Worm (Caenorhabditis elegans) whole organism, L3 larva: ENCODE measurements around the gene adm-4.

ENCODE experiments used
- R02D3.7 ChIP-seq: fragments of 150-350 bp; optimal IDR thresholded peaks from 2 replicates; lab custom pipeline; 2014; ENCODE audit warnings: missing biosample characterization, missing genetic modification characterization
- ZK546.5 ChIP-seq: sonication (generic microtip); optimal IDR thresholded peaks from 2 replicates; lab custom pipeline; 2017; ENCODE audit warnings: missing biosample characterization, missing genetic modification characterization
- ceh-28 ChIP-seq: fragments of 150-350 bp; optimal IDR thresholded peaks from 2 replicates; lab custom pipeline; 2014; ENCODE audit warnings: missing biosample characterization, missing genetic modification reagents, missing genetic modification characterization
- ceh-9 ChIP-seq: sonication (generic microtip); optimal IDR thresholded peaks from 2 replicates; lab custom pipeline; 2018; ENCODE audit warnings: missing biosample characterization, missing genetic modification characterization
- egl-27 ChIP-seq: sonication (generic microtip); optimal IDR thresholded peaks from 4 replicates; lab custom pipeline; 2017; ENCODE audit warnings: missing biosample characterization, missing genetic modification reagents, missing genetic modification characterization
- egl-5 ChIP-seq: fragments of 150-350 bp; optimal IDR thresholded peaks from 2 replicates; lab custom pipeline; 2017; ENCODE audit warnings: missing biosample characterization, missing genetic modification reagents, missing genetic modification characterization, inconsistent platforms
- elt-1 ChIP-seq: fragments of 150-350 bp; optimal IDR thresholded peaks from 2 replicates; lab custom pipeline; 2014; ENCODE audit warnings: missing biosample characterization, missing genetic modification characterization
- elt-2 ChIP-seq: sonication (generic microtip); optimal IDR thresholded peaks from 2 replicates; lab custom pipeline; 2016; ENCODE audit warnings: missing genetic modification reagents, mild to moderate bottlenecking, missing genetic modification characterization, missing compliant biosample characterization
- elt-3 ChIP-seq, 3 experiments: fragments of 150-350 bp in 1 of 3; sonication (generic microtip) in 2 of 3; optimal IDR thresholded peaks; 2 replicates in 2 of 3; 4 replicates in 1 of 3; lab custom pipeline; 2014 to 2017; ENCODE audit warnings: missing biosample characterization in 3 of 3, missing genetic modification characterization in 3 of 3
- eor-1 ChIP-seq, 2 experiments: fragments of 150-350 bp; optimal IDR thresholded peaks; 2 replicates each; lab custom pipeline; 2014 to 2018; ENCODE audit warnings: missing biosample characterization in 2 of 2, missing genetic modification characterization in 2 of 2
- fkh-10 ChIP-seq: sonication (generic microtip); optimal IDR thresholded peaks from 2 replicates; lab custom pipeline; 2017; ENCODE audit warnings: missing biosample characterization, missing genetic modification reagents, missing genetic modification characterization
- fkh-2 ChIP-seq: fragments of 150-350 bp; optimal IDR thresholded peaks from 2 replicates; lab custom pipeline; 2014; ENCODE audit warnings: missing biosample characterization, missing genetic modification reagents, missing genetic modification characterization
- fos-1 ChIP-seq: fragments of 150-350 bp; optimal IDR thresholded peaks from 2 replicates; lab custom pipeline; 2014; ENCODE audit warnings: missing biosample characterization, missing genetic modification characterization
- hmg-11 ChIP-seq: sonication (generic microtip); optimal IDR thresholded peaks from 2 replicates; lab custom pipeline; 2016; ENCODE audit warnings: missing genetic modification characterization, missing compliant biosample characterization
- jun-1 ChIP-seq: fragments of 150-350 bp; optimal IDR thresholded peaks from 2 replicates; lab custom pipeline; 2014; ENCODE audit warnings: missing biosample characterization, missing genetic modification reagents, missing genetic modification characterization
- lin-15B ChIP-seq: fragments of 150-350 bp; optimal IDR thresholded peaks from 2 replicates; lab custom pipeline; 2014; ENCODE audit warnings: missing biosample characterization, missing genetic modification characterization
- lin-39 ChIP-seq: fragments of 150-350 bp; optimal IDR thresholded peaks from 2 replicates; lab custom pipeline; 2018; ENCODE audit warnings: missing biosample characterization, missing genetic modification reagents, missing genetic modification characterization
- lsy-12 ChIP-seq: sonication (generic microtip); optimal IDR thresholded peaks from 2 replicates; lab custom pipeline; 2016; ENCODE audit warnings: mild to moderate bottlenecking, missing genetic modification characterization, missing compliant biosample characterization
- mdl-1 ChIP-seq: fragments of 150-350 bp; optimal IDR thresholded peaks from 2 replicates; lab custom pipeline; 2014; ENCODE audit warnings: missing biosample characterization, missing genetic modification characterization
- mml-1 ChIP-seq: fragments of 150-350 bp; sonication (generic microtip); optimal IDR thresholded peaks from 3 replicates; lab custom pipeline; 2014; ENCODE audit warnings: missing biosample characterization, missing genetic modification characterization
- nfya-1 ChIP-seq: sonication (generic microtip); optimal IDR thresholded peaks from 2 replicates; lab custom pipeline; 2017; ENCODE audit warnings: missing genetic modification characterization, mild to moderate bottlenecking, missing compliant biosample characterization, antibody characterized with exemption, moderate library complexity; ENCODE audit not compliant: insufficient read depth
- nhr-11 ChIP-seq: fragments of 150-350 bp; optimal IDR thresholded peaks from 2 replicates; lab custom pipeline; 2014; ENCODE audit warnings: missing biosample characterization, missing genetic modification characterization
- nhr-12 ChIP-seq: fragments of 150-350 bp; optimal IDR thresholded peaks from 2 replicates; lab custom pipeline; 2014; ENCODE audit warnings: missing biosample characterization, missing genetic modification characterization
- nhr-23 ChIP-seq: fragments of 150-350 bp; optimal IDR thresholded peaks from 2 replicates; lab custom pipeline; 2014; ENCODE audit warnings: missing biosample characterization, missing genetic modification reagents, missing genetic modification characterization
- nhr-237 ChIP-seq: fragments of 150-350 bp; optimal IDR thresholded peaks from 2 replicates; lab custom pipeline; 2014; ENCODE audit warnings: missing biosample characterization, missing genetic modification characterization
- nhr-25 ChIP-seq: sonication (generic microtip); optimal IDR thresholded peaks from 2 replicates; lab custom pipeline; 2017; ENCODE audit warnings: missing biosample characterization, missing genetic modification characterization
- nhr-28 ChIP-seq: fragments of 150-350 bp; optimal IDR thresholded peaks from 2 replicates; lab custom pipeline; 2014; ENCODE audit warnings: missing biosample characterization, missing genetic modification characterization
- nhr-43 ChIP-seq: sonication (generic microtip); optimal IDR thresholded peaks from 2 replicates; lab custom pipeline; 2016; ENCODE audit warnings: mild to moderate bottlenecking, missing genetic modification characterization, missing compliant biosample characterization; ENCODE audit not compliant: poor library complexity, severe bottlenecking
- nhr-67 ChIP-seq: fragments of 150-350 bp; optimal IDR thresholded peaks from 2 replicates; lab custom pipeline; 2014; ENCODE audit warnings: missing biosample characterization, missing genetic modification characterization
- nhr-76 ChIP-seq: fragments of 150-350 bp; sonication (generic microtip); optimal IDR thresholded peaks from 5 replicates; lab custom pipeline; 2014; ENCODE audit warnings: missing biosample characterization, missing genetic modification characterization
- pha-4 ChIP-seq: fragments of 150-350 bp; optimal IDR thresholded peaks from 2 replicates; lab custom pipeline; 2014; ENCODE audit warnings: missing biosample characterization, missing genetic modification reagents, missing genetic modification characterization
- pqm-1 ChIP-seq: fragments of 150-350 bp; optimal IDR thresholded peaks from 2 replicates; lab custom pipeline; 2017; ENCODE audit warnings: missing biosample characterization, missing genetic modification characterization, inconsistent platforms
- sea-2 ChIP-seq: fragments of 150-350 bp; sonication (generic microtip); optimal IDR thresholded peaks from 4 replicates; lab custom pipeline; 2014; ENCODE audit warnings: missing biosample characterization, missing genetic modification reagents, missing genetic modification characterization
- snpc-4 ChIP-seq: fragments of 150-350 bp; optimal IDR thresholded peaks from 2 replicates; lab custom pipeline; 2014; ENCODE audit warnings: missing biosample characterization, missing genetic modification characterization
- tbx-2 ChIP-seq: sonication (generic microtip); optimal IDR thresholded peaks from 2 replicates; lab custom pipeline; 2016; ENCODE audit warnings: mild to moderate bottlenecking, missing genetic modification characterization, missing compliant biosample characterization
- unc-39 ChIP-seq: sonication (generic microtip); optimal IDR thresholded peaks from 4 replicates; lab custom pipeline; 2017; ENCODE audit warnings: missing biosample characterization, missing genetic modification characterization
- unc-62 ChIP-seq: fragments of 150-350 bp; sonication (generic microtip); optimal IDR thresholded peaks from 4 replicates; lab custom pipeline; 2014; ENCODE audit warnings: missing biosample characterization, missing genetic modification reagents, missing genetic modification characterization
- zag-1 ChIP-seq: fragments of 150-350 bp; optimal IDR thresholded peaks from 2 replicates; lab custom pipeline; 2014; ENCODE audit warnings: missing biosample characterization, missing genetic modification characterization
- ztf-11 ChIP-seq: fragments of 150-350 bp; optimal IDR thresholded peaks from 2 replicates; lab custom pipeline; 2014; ENCODE audit warnings: missing biosample characterization, missing genetic modification characterization
- ztf-4 ChIP-seq: fragments of 150-350 bp; optimal IDR thresholded peaks from 2 replicates; lab custom pipeline; 2014; ENCODE audit warnings: missing biosample characterization, missing genetic modification characterization

The adm-4 gene

ce11 chrX:7798248-7799020 is at the start of gene adm-4:
adm-4 (minus strand) TSS chrX:7798298.
- TF ChIP-seq pqm-1 (tag; lab: Kevin White, UChicago) (no peak), egl-27 (tag; lab: Kevin White, UChicago) (no peak), nhr-25 (tag; lab: Kevin White, UChicago) (peak; percentile 2), lin-39 (tag; lab: Kevin White, UChicago) (no peak), nhr-76 (tag; lab: Kevin White, UChicago) (no peak), R02D3.7 (tag; lab: Kevin White, UChicago) (no peak), elt-1 (tag; lab: Kevin White, UChicago) (no peak), pha-4 (peak; percentile 53), mml-1 (tag; lab: Kevin White, UChicago) (no peak), elt-2 (tag; lab: Kevin White, UChicago) (peak; percentile 29), nhr-12 (tag; lab: Kevin White, UChicago) (no peak), lin-15B (tag; lab: Kevin White, UChicago) (peak; percentile 18), nhr-23 (tag; lab: Kevin White, UChicago) (peak; percentile 48), jun-1 (tag; lab: Kevin White, UChicago) (no peak), hmg-11 (tag; lab: Kevin White, UChicago) (peak; percentile 28), ztf-4 (no peak), ZK546.5 (no peak), nfya-1 (tag; lab: Kevin White, UChicago) (peak; percentile 48), nhr-43 (tag; lab: Kevin White, UChicago) (peak; percentile 14)

- no peak for TF ChIP-seq lin-15B (tag; lab: Kevin White, UChicago)
- TF ChIP-seq snpc-4 (tag; lab: Kevin White, UChicago): no peak
- TF ChIP-seq ceh-9: no peak
- TF ChIP-seq fkh-2 (tag; lab: Kevin White, UChicago): no peak
- TF ChIP-seq R02D3.7 (tag; lab: Kevin White, UChicago): no peak
- no peak for TF ChIP-seq ztf-11 (tag; lab: Kevin White, UChicago)
- TF ChIP-seq elt-2 (tag; lab: Kevin White, UChicago): no peak
- TF ChIP-seq hmg-11 (tag; lab: Kevin White, UChicago): no peak
- no peak for TF ChIP-seq pha-4
- TF ChIP-seq ztf-4: no peak
- no peak for TF ChIP-seq tbx-2 (tag; lab: Kevin White, UChicago)
- TF ChIP-seq nhr-12 (tag; lab: Kevin White, UChicago): no peak
- TF ChIP-seq nhr-11 (tag; lab: Kevin White, UChicago): no peak
- no peak for TF ChIP-seq elt-3 (tag; optimal IDR thresholded peaks at IDR 0.05; lab: Kevin White, UChicago)
- no peak for TF ChIP-seq eor-1 (tag; optimal IDR thresholded peaks at IDR 0.05; lab: Kevin White, UChicago)
- no peak for TF ChIP-seq lsy-12
- TF ChIP-seq nhr-25 (tag; lab: Kevin White, UChicago): no peak
- TF ChIP-seq mdl-1: no peak
Observed at ce11 chrX:7847413-7847812, 49.3 kb upstream of the adm-4 start, which contains the start of gene C54D2.6. C54D2.6 (minus strand) TSS chrX:7847513.

- no peak for TF ChIP-seq lin-39 (tag; lab: Kevin White, UChicago)
- TF ChIP-seq ZK546.5: no peak
- TF ChIP-seq zag-1 (tag; lab: Kevin White, UChicago): no peak
- no peak for TF ChIP-seq unc-62
- no peak for TF ChIP-seq ceh-28 (tag; lab: Kevin White, UChicago)
- no peak for TF ChIP-seq mdl-1
- TF ChIP-seq hmg-11 (tag; lab: Kevin White, UChicago): no peak
- no peak for TF ChIP-seq R02D3.7 (tag; lab: Kevin White, UChicago)
- no peak for TF ChIP-seq ztf-4
- no peak for TF ChIP-seq sea-2 (GFP tag; lab: Kevin White, UChicago)
- no peak for TF ChIP-seq lsy-12
- no peak for TF ChIP-seq pha-4
- no peak for TF ChIP-seq nhr-23 (tag; lab: Kevin White, UChicago)
- TF ChIP-seq lin-15B (tag; lab: Kevin White, UChicago): no peak
Observed at ce11 chrX:7842241-7842640, 44.1 kb upstream of the adm-4 start, which contains the start of gene idpp-11. idpp-11 (plus strand) TSS chrX:7842541.

ce11 chrX:7839989-7840388 is 41.9 kb upstream of the adm-4 start:
- no peak for TF ChIP-seq zag-1 (tag; lab: Kevin White, UChicago)
- no peak for TF ChIP-seq nhr-67 (tag; lab: Kevin White, UChicago)
- TF ChIP-seq lin-15B (tag; lab: Kevin White, UChicago): no peak
- no peak for TF ChIP-seq ZK546.5
- no peak for TF ChIP-seq ztf-11 (tag; lab: Kevin White, UChicago)
- TF ChIP-seq nfya-1 (tag; lab: Kevin White, UChicago): no peak
- no peak for TF ChIP-seq nhr-25 (tag; lab: Kevin White, UChicago)
- no peak for TF ChIP-seq nhr-23 (tag; lab: Kevin White, UChicago)
- TF ChIP-seq lin-39 (tag; lab: Kevin White, UChicago): no peak
- TF ChIP-seq nhr-28 (tag; lab: Kevin White, UChicago): no peak
- no peak for TF ChIP-seq hmg-11 (tag; lab: Kevin White, UChicago)
- no peak for TF ChIP-seq elt-2 (tag; lab: Kevin White, UChicago)
- no peak for TF ChIP-seq unc-39 (tag; lab: Kevin White, UChicago)
- TF ChIP-seq egl-5 (tag; lab: Kevin White, UChicago): no peak
- TF ChIP-seq nhr-237 (tag; lab: Kevin White, UChicago): no peak
- no peak for TF ChIP-seq fkh-10 (GFP tag; lab: Kevin White, UChicago)
- no peak for TF ChIP-seq fos-1 (tag; lab: Kevin White, UChicago)
